Worm (Caenorhabditis elegans) whole organism, dauer: ENCODE measurements around the gene Y66D12A.16.

Experiments
- unc-62 ChIP-seq: sonication (generic microtip); optimal IDR thresholded peaks from 2 replicates; lab custom pipeline; 2017; ENCODE audit warnings: missing biosample characterization, missing genetic modification reagents, missing genetic modification characterization

Y66D12A.16 gene

DNA sequence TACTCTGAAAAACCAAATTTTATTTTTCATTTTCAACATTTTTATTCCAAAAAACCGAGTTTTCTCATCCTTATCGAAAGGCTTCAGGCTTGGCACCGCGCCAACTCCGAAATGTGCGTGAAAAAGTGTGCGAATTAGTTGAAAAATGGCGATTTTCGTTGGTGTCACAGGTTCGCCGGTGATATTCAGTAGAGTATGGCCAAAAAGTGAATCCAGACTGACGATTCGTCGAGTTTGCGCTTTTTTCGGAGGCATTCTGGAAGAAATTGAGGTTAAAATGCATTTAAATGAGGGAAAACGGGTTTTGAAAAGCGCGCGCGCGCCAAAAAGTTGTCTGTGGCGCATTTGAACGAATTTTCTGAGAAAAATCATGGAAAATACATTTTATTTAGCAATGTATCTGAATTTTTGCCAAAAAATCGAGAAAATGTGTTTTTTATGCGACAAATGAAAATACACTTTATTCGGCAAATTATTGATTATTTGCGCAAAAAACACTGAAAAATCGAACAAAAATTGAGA lies at the start of gene Y66D12A.16, which contains the start of gene such-1:
Gene Y66D12A.16, plus strand, starts transcription at position 51 of the 522 bp plus-strand sequence.
Gene such-1, minus strand, starts transcription at position 256 of the 522 bp plus-strand sequence.
- no peak for TF ChIP-seq unc-62

DNA sequence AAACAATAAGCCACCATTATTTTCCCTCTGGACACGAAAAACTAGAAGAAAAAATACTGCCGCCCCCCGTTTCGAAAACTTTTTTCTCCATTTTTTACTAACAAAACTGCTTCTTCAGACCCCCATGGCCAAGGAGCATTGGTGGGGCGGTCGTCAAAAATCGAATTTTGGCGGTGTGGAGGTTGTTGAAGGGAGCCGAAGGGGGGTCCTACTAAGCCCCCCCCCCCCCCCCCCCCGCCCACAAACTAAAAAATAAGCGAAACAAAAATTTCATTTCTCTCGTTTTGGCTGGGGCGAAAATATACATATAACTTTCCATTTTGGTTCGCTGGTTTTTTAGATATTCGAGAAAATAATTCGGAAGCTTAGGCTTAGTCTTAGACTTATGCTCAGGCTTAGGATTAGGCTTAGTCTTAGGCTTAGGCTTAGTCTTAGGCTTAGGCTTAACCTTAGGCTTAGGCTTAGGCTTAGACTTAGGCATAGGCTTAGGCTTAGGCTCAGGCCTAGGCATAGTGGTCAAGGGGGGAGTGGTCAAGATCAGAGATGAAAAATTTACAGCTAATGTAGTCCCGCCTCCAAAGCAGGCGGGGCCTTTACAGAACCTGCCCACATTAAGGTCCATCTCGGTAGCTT lies 48.6 kb upstream of the Y66D12A.16 start:
- no peak for TF ChIP-seq unc-62

DNA sequence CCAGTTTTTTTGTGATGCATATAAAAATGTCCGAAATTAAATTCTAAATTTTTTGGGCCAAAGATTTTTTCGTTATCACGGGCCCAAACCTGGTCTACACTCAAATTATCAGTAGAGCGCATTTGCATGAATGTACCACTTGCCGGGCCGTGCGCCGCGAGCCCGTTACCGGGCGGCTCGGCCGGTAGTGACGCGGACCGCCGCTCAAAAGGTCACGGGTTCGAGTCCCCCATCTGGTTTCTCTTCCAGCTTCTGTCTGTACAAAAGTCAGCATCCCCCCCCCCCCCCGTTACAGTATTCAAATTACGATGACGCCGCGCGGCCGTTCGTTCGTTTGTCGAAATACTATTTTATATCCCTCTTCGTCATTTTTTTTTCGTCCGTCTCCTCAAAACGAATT lies 46.0 kb upstream of the Y66D12A.16 start:
- TF ChIP-seq unc-62: no peak

DNA sequence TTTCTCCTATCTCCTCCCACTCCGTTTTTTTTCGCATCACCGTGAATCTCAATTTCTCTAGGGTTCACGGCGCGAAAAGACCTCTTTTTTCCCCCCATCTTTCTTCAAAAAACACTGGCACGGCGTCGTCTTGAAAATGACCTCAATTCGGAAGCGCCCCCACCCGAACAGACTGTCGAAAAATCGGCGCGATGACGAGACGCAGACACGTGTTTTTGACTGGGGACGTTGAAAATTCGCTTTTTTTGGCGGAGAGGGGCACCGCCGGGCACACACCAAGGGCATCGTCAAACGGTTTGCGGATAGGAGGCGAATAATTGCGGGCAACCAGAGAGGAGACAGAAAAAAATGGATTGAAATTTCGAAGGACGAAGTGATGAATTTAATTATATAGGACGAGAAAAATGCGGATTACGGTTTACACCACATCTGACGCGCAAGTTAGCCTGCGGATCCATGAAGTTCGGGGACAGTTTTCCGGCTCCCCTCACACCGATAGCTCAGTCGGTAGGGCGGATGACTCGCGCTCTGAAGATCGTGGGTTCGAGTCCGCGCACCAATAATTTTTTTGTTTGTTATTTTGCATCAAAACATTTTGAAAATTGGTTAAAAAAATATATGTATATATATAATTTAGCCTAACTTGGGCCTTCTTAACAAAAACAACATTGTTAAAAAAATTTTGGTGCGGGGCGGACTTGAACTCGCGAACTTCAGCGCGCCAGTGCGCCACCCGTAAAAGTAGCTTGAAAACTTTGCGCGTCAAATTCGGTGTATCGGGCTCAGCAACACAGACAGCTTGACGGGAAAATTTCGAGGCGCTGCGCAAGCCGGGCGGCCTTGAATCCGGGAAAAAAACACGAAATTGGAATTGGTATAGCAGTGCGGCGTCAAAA lies 44.6 kb upstream of the Y66D12A.16 start:
- no peak for TF ChIP-seq unc-62

DNA sequence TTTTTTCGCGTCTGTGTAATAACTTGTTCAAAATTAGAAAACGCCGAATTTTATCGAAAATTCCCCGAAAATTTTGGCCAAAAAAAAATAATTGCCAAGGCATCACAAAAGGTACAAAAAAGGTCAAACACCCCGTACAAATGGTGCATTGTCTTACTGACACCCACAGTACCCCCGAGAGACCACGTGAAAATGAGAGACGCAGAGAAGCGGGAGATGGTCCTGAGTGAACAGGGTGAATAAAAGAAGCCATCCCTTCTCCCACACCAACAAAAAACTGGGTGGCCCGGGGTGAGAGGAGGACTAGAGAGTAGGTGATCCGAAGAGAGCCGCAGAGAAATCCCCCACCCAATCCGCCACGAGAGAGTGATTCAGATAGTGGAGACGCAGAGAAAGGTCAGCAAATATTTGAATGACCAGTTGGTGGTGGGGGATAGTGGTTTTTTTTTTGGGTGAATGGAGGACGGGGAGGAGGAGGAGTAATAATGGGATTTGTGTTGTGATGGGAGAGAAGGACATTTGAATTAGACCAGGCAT lies 42.0 kb upstream of the Y66D12A.16 start:
- TF ChIP-seq unc-62: no peak

DNA sequence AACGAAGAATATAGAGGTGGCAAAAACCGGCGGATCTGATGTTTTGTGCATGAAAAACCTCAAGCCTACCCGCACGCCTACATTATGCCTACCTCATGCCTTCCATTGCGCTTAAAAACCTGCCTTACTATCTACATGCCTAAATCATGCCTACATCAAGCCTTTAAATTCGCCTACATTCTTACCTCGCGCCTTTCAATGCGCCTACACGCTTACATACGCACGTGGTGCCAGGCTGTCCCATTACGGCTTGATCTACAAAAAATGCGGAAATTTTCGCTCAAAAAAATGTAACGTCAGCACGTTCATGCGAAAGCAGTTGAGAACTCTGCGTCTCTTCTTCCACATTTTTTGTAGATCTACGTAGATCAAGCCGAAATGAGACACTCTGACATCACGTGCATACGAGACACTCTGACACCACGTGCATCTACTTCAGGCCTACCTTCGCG lies 39.2 kb upstream of the Y66D12A.16 start, which contains the start of gene fbxa-220:
Gene fbxa-220, minus strand, starts transcription at position 51 of the 452 bp plus-strand sequence.
- TF ChIP-seq unc-62: no peak

DNA sequence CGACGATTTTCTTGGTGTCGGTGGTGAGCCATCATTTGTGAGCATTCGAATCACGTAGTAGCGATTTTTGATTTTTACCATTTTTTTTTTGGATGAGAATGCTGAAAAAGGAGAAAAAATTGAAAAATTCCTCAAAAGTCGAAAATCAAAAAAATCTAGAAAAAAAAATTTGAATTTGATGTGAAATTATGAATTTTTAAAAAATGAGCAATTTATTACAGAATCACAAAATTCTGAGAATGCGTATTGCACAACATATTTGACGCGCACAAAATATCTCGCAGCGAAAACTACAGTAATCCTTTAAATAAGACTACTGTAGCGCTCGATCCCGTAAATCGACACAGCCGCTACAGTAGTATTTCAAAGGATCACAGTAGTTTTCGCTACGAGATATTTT lies 36.1 kb upstream of the Y66D12A.16 start, which contains the start of gene popl-5:
Gene popl-5, minus strand, starts transcription at position 101 of the 400 bp plus-strand sequence.
- TF ChIP-seq unc-62: no peak

DNA sequence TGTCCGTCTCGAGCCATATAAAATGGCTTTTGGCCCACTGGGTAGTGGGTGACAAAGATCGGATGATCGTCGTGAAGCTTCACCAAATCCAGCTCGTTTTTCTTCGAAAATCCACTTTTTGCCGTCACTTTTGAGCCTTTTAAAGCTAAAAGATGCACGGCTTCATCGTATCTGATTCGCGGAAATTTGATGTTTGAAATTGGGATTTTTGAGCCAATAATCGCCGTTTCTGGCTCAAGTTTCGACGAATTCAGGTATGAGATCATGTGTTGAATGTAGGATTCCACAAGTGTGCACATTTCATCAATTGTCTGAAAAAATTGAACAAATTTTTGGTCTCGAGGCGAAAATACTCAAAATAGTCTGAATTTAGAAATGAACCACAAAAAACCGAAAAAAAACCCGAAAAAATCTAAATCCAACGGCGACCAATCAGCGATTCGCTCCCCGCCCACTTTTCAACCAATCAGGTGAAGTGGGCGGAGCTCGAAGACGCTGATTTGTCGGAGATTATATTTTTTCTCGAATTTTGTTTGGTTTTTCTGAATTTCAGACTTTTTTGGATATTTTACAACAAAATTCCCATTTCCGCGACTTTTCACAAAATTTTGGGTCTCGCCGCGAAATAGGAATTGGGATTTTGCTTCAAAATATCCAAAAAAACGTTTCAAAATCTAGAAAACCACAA lies 34.5 kb upstream of the Y66D12A.16 start:
- TF ChIP-seq unc-62: no peak

DNA sequence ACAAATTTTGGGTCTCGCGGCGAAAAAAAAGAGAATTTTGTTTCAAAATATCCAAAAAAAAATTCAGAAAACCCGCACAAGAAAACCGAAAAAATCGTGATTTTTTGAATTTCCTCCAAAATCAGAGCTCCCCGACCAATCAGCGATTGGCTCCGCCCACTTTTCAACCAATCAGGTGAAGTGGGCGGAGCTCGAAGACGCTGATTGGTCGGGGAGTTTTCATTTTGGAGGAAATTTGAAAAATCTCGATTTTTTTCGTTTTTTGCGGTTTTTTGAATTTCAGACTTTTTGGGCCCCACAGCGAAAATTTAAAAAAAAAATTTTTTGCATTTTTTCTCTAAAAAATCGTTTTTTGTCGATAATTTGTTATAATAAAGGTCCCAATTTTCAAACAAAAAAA lies 33.8 kb upstream of the Y66D12A.16 start:
- no peak for TF ChIP-seq unc-62

DNA sequence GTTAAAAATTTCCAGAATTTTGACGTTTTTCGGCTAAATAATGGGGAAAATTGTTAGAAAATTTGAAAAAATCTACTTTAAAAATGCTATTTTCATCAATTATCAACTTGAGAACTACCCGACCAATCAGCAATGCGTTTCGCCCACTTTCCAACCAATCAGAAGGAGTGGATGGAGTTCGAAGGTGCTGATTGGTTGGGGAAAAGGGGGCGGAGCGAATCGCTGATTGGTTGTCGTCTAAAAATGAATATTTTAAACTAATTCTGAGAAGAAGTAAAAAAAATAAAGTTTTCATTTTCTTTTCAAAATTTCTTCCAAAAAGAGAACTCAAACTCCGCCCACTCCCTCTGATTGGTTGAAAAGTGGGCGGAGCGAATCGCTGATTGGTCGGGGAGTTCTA lies 33.1 kb upstream of the Y66D12A.16 start:
- TF ChIP-seq unc-62: no peak

DNA sequence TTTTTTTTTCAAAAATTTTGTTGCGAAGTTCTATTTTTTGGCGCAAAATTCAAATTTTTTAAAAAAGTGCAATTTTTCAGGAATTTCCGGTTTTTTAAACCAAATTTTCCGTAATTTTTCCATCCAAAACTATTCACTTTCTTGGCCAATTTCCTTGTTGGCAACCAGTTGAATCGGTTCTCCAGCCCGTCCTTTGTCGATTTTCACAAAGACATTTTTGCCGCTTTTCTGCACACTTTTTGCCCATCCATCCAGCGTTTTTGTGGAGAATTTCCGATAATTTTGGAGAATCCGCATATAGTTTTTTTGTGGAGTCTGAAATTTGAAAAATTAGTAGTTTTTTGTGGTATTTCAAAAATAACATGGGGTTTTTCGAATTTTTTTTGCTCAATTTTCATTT lies 30.9 kb upstream of the Y66D12A.16 start:
- TF ChIP-seq unc-62: no peak

DNA sequence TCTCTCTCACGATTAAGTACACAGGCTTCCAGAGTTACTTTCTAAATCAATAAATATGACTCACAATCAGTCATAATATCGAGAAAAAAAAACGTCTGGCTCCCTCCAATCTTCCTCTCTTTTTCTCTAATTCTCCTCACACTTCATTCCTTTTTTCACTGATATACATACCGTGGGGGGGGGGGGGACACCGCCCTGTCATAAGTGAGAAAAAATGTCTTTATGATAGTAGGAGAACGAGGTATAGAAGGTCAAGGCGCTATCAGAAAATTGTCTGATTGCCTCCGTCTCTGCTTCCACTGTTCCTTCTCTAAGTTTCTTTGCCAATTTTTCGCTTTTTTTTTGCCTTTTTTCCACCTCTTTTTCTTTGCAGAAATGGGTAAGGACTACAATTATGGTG lies 26.9 kb upstream of the Y66D12A.16 start, which contains the start of gene Y66D12A.24:
Gene Y66D12A.24, plus strand, starts transcription at position 370 of the 400 bp plus-strand sequence.
- no peak for TF ChIP-seq unc-62

DNA sequence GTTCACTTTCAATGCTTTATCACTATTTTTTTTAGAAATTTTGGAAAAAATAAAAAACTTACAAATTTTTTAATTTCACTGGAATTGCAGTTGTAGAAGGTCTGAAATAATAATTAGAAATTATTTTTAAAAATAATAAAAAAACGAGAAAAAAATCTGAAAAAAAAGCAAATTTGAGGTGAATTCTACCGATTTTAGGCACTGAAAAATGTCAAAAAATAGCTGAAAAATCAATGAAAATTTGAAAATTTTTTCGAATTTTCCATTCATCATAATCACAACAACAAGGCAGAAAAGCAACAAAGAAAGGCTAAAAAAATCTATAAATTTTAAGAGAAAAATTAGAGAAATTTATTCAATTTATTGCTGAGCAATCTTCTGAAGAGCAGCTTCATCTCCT lies 22.7 kb upstream of the Y66D12A.16 start, which contains the start of gene nars-2:
Gene nars-2, minus strand, starts transcription at position 101 of the 400 bp plus-strand sequence.
- TF ChIP-seq unc-62: no peak

DNA sequence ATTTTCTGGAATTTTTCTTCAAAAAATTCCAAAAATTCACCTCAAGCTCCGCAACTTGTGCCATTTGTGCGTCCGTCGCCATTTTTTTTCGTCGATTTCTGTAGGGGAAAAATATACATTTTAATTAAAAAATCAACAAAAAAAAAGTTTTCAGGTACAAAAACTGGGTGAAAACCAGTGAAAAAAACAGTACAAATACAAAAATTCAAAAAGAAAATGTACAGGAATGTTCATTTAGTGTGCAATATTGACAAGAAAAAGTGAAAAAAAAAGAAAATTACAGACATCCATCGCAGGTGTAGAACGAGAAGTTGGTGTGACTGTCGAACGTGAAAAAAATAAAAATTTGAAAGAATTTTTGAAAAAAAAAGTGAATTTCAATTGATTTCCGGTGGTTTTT lies 20.6 kb upstream of the Y66D12A.16 start, which contains the start of gene tin-10:
Gene tin-10, minus strand, starts transcription at position 101 of the 400 bp plus-strand sequence.
- no peak for TF ChIP-seq unc-62

DNA sequence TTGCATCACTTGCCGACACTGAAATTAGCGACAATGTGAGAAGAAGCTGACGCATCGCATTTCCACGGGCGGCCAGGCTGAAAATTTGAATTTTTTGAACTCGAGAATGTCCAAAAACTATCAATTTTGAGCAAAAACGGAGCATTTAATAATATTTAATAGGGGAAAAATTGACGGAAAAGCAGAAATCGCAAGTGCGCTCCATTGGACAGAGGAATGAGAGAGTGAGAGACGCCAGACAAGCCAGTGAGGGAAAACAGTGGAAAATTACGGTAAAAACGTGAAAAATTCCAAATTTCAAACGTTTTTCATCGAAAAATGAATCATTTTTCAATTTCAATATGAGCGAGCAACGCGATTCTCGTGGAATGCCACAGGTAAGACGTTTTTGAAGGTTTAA lies 18.1 kb upstream of the Y66D12A.16 start, which contains the start of the genes Y66D12A.21 and spe-6:
Gene Y66D12A.21, minus strand, starts transcription at position 90 of the 400 bp plus-strand sequence.
Gene spe-6, plus strand, starts transcription at position 276 of the 400 bp plus-strand sequence.
- no peak for TF ChIP-seq unc-62

DNA sequence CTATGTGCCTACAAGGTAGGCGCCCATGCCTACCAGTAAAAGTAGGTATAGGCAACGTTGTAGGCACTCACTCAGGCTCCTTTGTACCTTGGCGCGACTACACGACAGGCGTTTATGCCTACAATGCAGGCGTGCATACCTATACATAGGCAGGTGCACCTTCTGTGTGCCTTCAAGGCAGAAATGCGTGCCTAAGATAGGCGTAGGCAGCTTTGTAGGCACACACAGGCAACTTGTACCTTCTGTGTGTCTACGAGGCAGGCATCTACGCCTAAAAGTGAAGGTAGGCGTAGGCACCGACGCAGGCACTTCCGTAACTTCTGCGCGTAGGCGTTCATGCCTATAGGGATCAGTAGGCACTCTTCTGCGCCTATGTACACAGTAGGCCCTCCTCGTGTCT lies 17.7 kb upstream of the Y66D12A.16 start:
- TF ChIP-seq unc-62: no peak
